Worm (Caenorhabditis elegans): ENCODE results near the gene W04E12.2.

W04E12.2 gene

ce11 chrV:19741034-19741433, at the start of gene W04E12.2:
Gene W04E12.2, minus strand, starts transcription at chrV:19741134.
- no peak for TF ChIP-seq unc-62 (GFP tag; optimal IDR thresholded peaks at IDR 0.05)

- no peak for TF ChIP-seq unc-62 (GFP tag; optimal IDR thresholded peaks at IDR 0.05)
Measured at ce11 chrV:19790248-19790647, 49.3 kb upstream of the W04E12.2 start.

- no peak for TF ChIP-seq unc-62 (GFP tag; optimal IDR thresholded peaks at IDR 0.05)
Measured at ce11 chrV:19788360-19788759, 47.4 kb upstream of the W04E12.2 start, which contains the start of gene clec-258. Gene clec-258, plus strand, starts transcription at chrV:19788440.

- no peak for TF ChIP-seq unc-62 (GFP tag; optimal IDR thresholded peaks at IDR 0.05)
Measured at ce11 chrV:19783829-19784228, 42.9 kb upstream of the W04E12.2 start, which contains the start of gene srt-45. Gene srt-45, plus strand, starts transcription at chrV:19784129.

ce11 chrV:19779220-19779619, 38.3 kb upstream of the W04E12.2 start:
- no peak for TF ChIP-seq unc-62 (GFP tag; optimal IDR thresholded peaks at IDR 0.05)

ce11 chrV:19778608-19779007, 37.7 kb upstream of the W04E12.2 start, which contains the start of gene fbxa-194:
Gene fbxa-194, minus strand, starts transcription at chrV:19778708.
- no peak for TF ChIP-seq unc-62 (GFP tag; optimal IDR thresholded peaks at IDR 0.05)

- TF ChIP-seq unc-62 (GFP tag; optimal IDR thresholded peaks at IDR 0.05): no peak
Measured at ce11 chrV:19777227-19777626, 36.3 kb upstream of the W04E12.2 start, which contains the start of gene fbxa-118. Gene fbxa-118, minus strand, starts transcription at chrV:19777327.

- no peak for TF ChIP-seq unc-62 (GFP tag; optimal IDR thresholded peaks at IDR 0.05)
Measured at ce11 chrV:19771660-19772059, 30.7 kb upstream of the W04E12.2 start, which contains the start of gene M162.15. Gene M162.15, minus strand, starts transcription at chrV:19771760.

ce11 chrV:19767719-19768118, 26.8 kb upstream of the W04E12.2 start:
- no peak for TF ChIP-seq unc-62 (GFP tag; optimal IDR thresholded peaks at IDR 0.05)

- no peak for TF ChIP-seq unc-62 (GFP tag; optimal IDR thresholded peaks at IDR 0.05)
Measured at ce11 chrV:19760751-19761150, 19.8 kb upstream of the W04E12.2 start, which contains the start of gene M162.5. Gene M162.5, plus strand, starts transcription at chrV:19761051.

ce11 chrV:19759282-19759681, 18.3 kb upstream of the W04E12.2 start:
- no peak for TF ChIP-seq unc-62 (GFP tag; optimal IDR thresholded peaks at IDR 0.05)

- no peak for TF ChIP-seq unc-62 (GFP tag; optimal IDR thresholded peaks at IDR 0.05)
Measured at ce11 chrV:19756253-19756652, 15.3 kb upstream of the W04E12.2 start, which contains the start of gene W04E12.9. Gene W04E12.9, plus strand, starts transcription at chrV:19756553.

ce11 chrV:19755260-19755659, 14.3 kb upstream of the W04E12.2 start, which contains the start of gene clec-50:
Gene clec-50, minus strand, starts transcription at chrV:19755368.
- TF ChIP-seq unc-62 (GFP tag; optimal IDR thresholded peaks at IDR 0.05): no peak

ce11 chrV:19754331-19754730, 13.4 kb upstream of the W04E12.2 start:
- no peak for TF ChIP-seq unc-62 (GFP tag; optimal IDR thresholded peaks at IDR 0.05)

ce11 chrV:19752879-19753278, 11.9 kb upstream of the W04E12.2 start:
- no peak for TF ChIP-seq unc-62 (GFP tag; optimal IDR thresholded peaks at IDR 0.05)

ce11 chrV:19751124-19751523, 10.2 kb upstream of the W04E12.2 start, which contains the start of gene clec-49:
Gene clec-49, minus strand, starts transcription at chrV:19751226.
- no peak for TF ChIP-seq unc-62 (GFP tag; optimal IDR thresholded peaks at IDR 0.05)

- no peak for TF ChIP-seq unc-62 (GFP tag; optimal IDR thresholded peaks at IDR 0.05)
Measured at ce11 chrV:19747144-19747543, 6.2 kb upstream of the W04E12.2 start.

ce11 chrV:19745852-19746251, 4.9 kb upstream of the W04E12.2 start, which contains the start of gene W04E12.5:
Gene W04E12.5, plus strand, starts transcription at chrV:19746152.
- no peak for TF ChIP-seq unc-62 (GFP tag; optimal IDR thresholded peaks at IDR 0.05)

Measured in whole organism, dauer.